Fruit fly (Drosophila melanogaster): ENCODE results near the gene nsl1.

dm6 chr3R:15807306-15807705 is 13.7 kb downstream of the nsl1 start:
- TF ChIP-seq psq (optimal IDR thresholded peaks at IDR 0.05), result no peak
- no peak for TF ChIP-seq usp (GFP tag; optimal IDR thresholded peaks at IDR 0.05)
- no peak for TF ChIP-seq pan (optimal IDR thresholded peaks at IDR 0.05)
- TF ChIP-seq CG8478 (optimal IDR thresholded peaks at IDR 0.05), result no peak
